Worm (Caenorhabditis elegans): ENCODE measurements around the gene sru-21.
"Not testable (repeated sequence)": the region's sequence is repeated elsewhere in the genome, so short reads cannot be mapped to it uniquely, and the experiment has no call there.

- TF ChIP-seq cey-2 (tag; optimal IDR thresholded peaks at IDR 0.05; ENCODE audit: borderline replicate concordance, insufficient read depth); nhr-111 (GFP tag; optimal IDR thresholded peaks at IDR 0.05); dmd-9 (GFP tag; IDR thresholded peaks at IDR 0.05); zag-1 (tag; optimal IDR thresholded peaks at IDR 0.05); unc-62 (GFP tag; optimal IDR thresholded peaks at IDR 0.05 in 1 of 2); unc-62 (tag; optimal IDR thresholded peaks at IDR 0.05); nhr-11 (tag; optimal IDR thresholded peaks at IDR 0.05); saeg-2 (GFP tag; IDR thresholded peaks at IDR 0.05); lsy-2 (tag; optimal IDR thresholded peaks at IDR 0.05): not testable (repeated sequence)
- TF ChIP-seq snpc-1.2 (GFP tag; IDR thresholded peaks at IDR 0.05), result peak; percentile 92
Measured at ce11 chrIV:13658142-13658541, 31.6 kb downstream of the sru-21 start.
